Fruit fly (Drosophila melanogaster): Measurements from ENCODE around the gene CG7857.

Gene CG7857

dm6 chr3L:15504687-15505086 lies at the start of gene CG7857:
Gene CG7857 (minus strand): TSS chr3L:15504894.
- TF ChIP-seq Side (GFP tag; optimal IDR thresholded peaks at IDR 0.05) (no peak), dysf (GFP tag; IDR thresholded peaks at IDR 0.05) (no peak), rib (GFP tag; IDR thresholded peaks at IDR 0.05) (no peak), HmgZ (tag; optimal IDR thresholded peaks at IDR 0.05) (no peak), CG13287 (GFP tag; IDR thresholded peaks at IDR 0.05; ENCODE audit: partially characterized antibody) (peak; percentile 31; the same call in 1 of the 2 replicates), fd96Cb (tag; optimal IDR thresholded peaks at IDR 0.05) (no peak), mam (GFP tag; optimal IDR thresholded peaks at IDR 0.05) (no peak), gt (GFP tag; IDR thresholded peaks at IDR 0.05) (no peak), CG2120 (GFP tag; optimal IDR thresholded peaks at IDR 0.05) (no peak), tll (GFP tag; optimal IDR thresholded peaks at IDR 0.05) (no peak), pzg (GFP tag; optimal IDR thresholded peaks at IDR 0.05) (peak; percentile 38), mirr (GFP tag; optimal IDR thresholded peaks at IDR 0.05) (no peak), Aef1 (GFP tag; IDR thresholded peaks at IDR 0.05) (no peak), CG42726 (GFP tag; IDR thresholded peaks at IDR 0.05; ENCODE audit: partially characterized antibody) (no peak), CG11247 (GFP tag; IDR thresholded peaks at IDR 0.05) (no peak), Oli (tag; optimal IDR thresholded peaks at IDR 0.05) (no peak), D (optimal IDR thresholded peaks at IDR 0.05) (no peak), D (GFP tag; optimal IDR thresholded peaks at IDR 0.05) (no peak), CG10462 (GFP tag; optimal IDR thresholded peaks at IDR 0.05) (no peak), CG7839 (tag; optimal IDR thresholded peaks at IDR 0.05) (no peak), amos (GFP tag; IDR thresholded peaks at IDR 0.05; ENCODE audit: partially characterized antibody) (no peak; the same call in 1 of the 2 replicates), Myb (GFP tag; optimal IDR thresholded peaks at IDR 0.05) (peak; percentile 43), Dll (GFP tag; IDR thresholded peaks at IDR 0.05; ENCODE audit: partially characterized antibody) (peak; percentile 40; the same call in 1 of the 4 replicates), nau (GFP tag; optimal IDR thresholded peaks at IDR 0.05) (no peak), NfI (GFP tag; optimal IDR thresholded peaks at IDR 0.05) (no peak), CG15479 (GFP tag; optimal IDR thresholded peaks at IDR 0.05) (no peak), pfk (GFP tag; optimal IDR thresholded peaks at IDR 0.05) (no peak), HLH3B (GFP tag; IDR thresholded peaks at IDR 0.05) (no peak), CG30403 (GFP tag; optimal IDR thresholded peaks at IDR 0.05) (no peak), HLHmδ (GFP tag; optimal IDR thresholded peaks at IDR 0.05) (no peak), Adf1 (GFP tag; IDR thresholded peaks at IDR 0.05) (no peak), Scr (GFP tag; IDR thresholded peaks at IDR 0.05; ENCODE audit: partially characterized antibody) (0 out of 2 replicates have a peak, but pooled peaks have one; percentile 22), MESR4 (GFP tag; optimal IDR thresholded peaks at IDR 0.05) (peak; percentile 32), Abd-B (GFP tag; optimal IDR thresholded peaks at IDR 0.05) (no peak), CG17912 (GFP tag; optimal IDR thresholded peaks at IDR 0.05) (no peak), CG11093 (GFP tag; IDR thresholded peaks at IDR 0.05) (no peak), dimm (GFP tag; IDR thresholded peaks at IDR 0.05) (no peak), CG2889 (GFP tag; IDR thresholded peaks at IDR 0.05) (no peak), cwo (GFP tag; optimal IDR thresholded peaks at IDR 0.05) (no peak), CG6272 (GFP tag; IDR thresholded peaks at IDR 0.05) (no peak), ken (GFP tag; IDR thresholded peaks at IDR 0.05) (no peak), CG12391 (tag; optimal IDR thresholded peaks at IDR 0.05) (no peak), CG4424 (GFP tag; optimal IDR thresholded peaks at IDR 0.05) (no peak), CG8388 (GFP tag; optimal IDR thresholded peaks at IDR 0.05) (no peak), ttk (GFP tag; IDR thresholded peaks at IDR 0.05) (no peak), CG4617 (GFP tag; optimal IDR thresholded peaks at IDR 0.05; ENCODE audit: borderline replicate concordance) (peak; percentile 14), CG3838 (GFP tag; optimal IDR thresholded peaks at IDR 0.05) (no peak), gfzf (GFP tag; optimal IDR thresholded peaks at IDR 0.05) (peak; percentile 62), sr (GFP tag; IDR thresholded peaks at IDR 0.05) (no peak), trem (tag; optimal IDR thresholded peaks at IDR 0.05) (peak; percentile 31)
